Fruit fly (Drosophila melanogaster): ENCODE data around the gene CG32262.

The CG32262 gene

dm6 chr3L:3824790-3825484 lies 14.9 kb upstream of the CG32262 start, which contains the start of gene Rdh (continued):
- TF ChIP-seq CG3163 (GFP tag; optimal IDR thresholded peaks at IDR 0.05) (peak; percentile 10), peb (GFP tag; IDR thresholded peaks at IDR 0.05) (no peak), CG1602 (GFP tag; optimal IDR thresholded peaks at IDR 0.05) (peak; percentile 66), CG16863 (GFP tag; optimal IDR thresholded peaks at IDR 0.05) (no peak), CG7556 (GFP tag; optimal IDR thresholded peaks at IDR 0.05) (peak; percentile 94), fd64A (GFP tag; optimal IDR thresholded peaks at IDR 0.05) (no peak), stc (GFP tag; IDR thresholded peaks at IDR 0.05) (peak; percentile 56), Hand (GFP tag; optimal IDR thresholded peaks at IDR 0.05) (peak; percentile 91), Meics (GFP tag; optimal IDR thresholded peaks at IDR 0.05) (peak; percentile 87), CG13123 (GFP tag; optimal IDR thresholded peaks at IDR 0.05) (peak; percentile 15), Hr51 (GFP tag; optimal IDR thresholded peaks at IDR 0.05) (peak; percentile 56 to 86), Awh (GFP tag; IDR thresholded peaks at IDR 0.05) (peak; percentile 55; the same call in 1 of the 2 replicates), pb (GFP tag; optimal IDR thresholded peaks at IDR 0.05) (no peak), CG10565 (GFP tag; optimal IDR thresholded peaks at IDR 0.05) (no peak), CG5180 (GFP tag; optimal IDR thresholded peaks at IDR 0.05) (peak; percentile 73), MBD-R2 (GFP tag; IDR thresholded peaks at IDR 0.05) (peak; percentile 43; the same call in 1 of the 2 replicates), CG12299 (tag; optimal IDR thresholded peaks at IDR 0.05) (peak; percentile 75), CG4360 (GFP tag; IDR thresholded peaks at IDR 0.05) (peak; percentile 62; the same call in 1 of the 2 replicates), CG2120 (GFP tag; optimal IDR thresholded peaks at IDR 0.05) (peak; percentile 81), ab (GFP tag; optimal IDR thresholded peaks at IDR 0.05) (no peak), CG4328 (GFP tag; optimal IDR thresholded peaks at IDR 0.05) (peak; percentile 86), kay (GFP tag; optimal IDR thresholded peaks at IDR 0.05) (peak; percentile 64), CG14014 (GFP tag; IDR thresholded peaks at IDR 0.05) (peak; percentile 64), CrebB (tag; optimal IDR thresholded peaks at IDR 0.05) (peak; percentile 61), CG10366 (GFP tag; IDR thresholded peaks at IDR 0.05) (peak; percentile 39; the same call in 1 of the 2 replicates), CG16779 (GFP tag; IDR thresholded peaks at IDR 0.05) (no peak), h (optimal IDR thresholded peaks at IDR 0.05) (no peak), CG6254 (GFP tag; optimal IDR thresholded peaks at IDR 0.05) (peak; percentile 77), dpn (GFP tag; optimal IDR thresholded peaks at IDR 0.05) (peak; percentile 55 to 59), CG14860 (GFP tag; IDR thresholded peaks at IDR 0.05; ENCODE audit: partially characterized antibody) (no peak), CG1647 (GFP tag; optimal IDR thresholded peaks at IDR 0.05) (peak; percentile 41), ac (GFP tag; optimal IDR thresholded peaks at IDR 0.05) (no peak), onecut (GFP tag; IDR thresholded peaks at IDR 0.05) (peak; percentile 59), Jarid2 (GFP tag; optimal IDR thresholded peaks at IDR 0.05) (no peak), CG15073 (GFP tag; optimal IDR thresholded peaks at IDR 0.05) (no peak), CG11093 (GFP tag; IDR thresholded peaks at IDR 0.05) (peak; percentile 60; the same call in 1 of the 3 replicates), CG2199 (GFP tag; IDR thresholded peaks at IDR 0.05) (no peak), maf-S (GFP tag; optimal IDR thresholded peaks at IDR 0.05) (no peak), dati (GFP tag; IDR thresholded peaks at IDR 0.05) (no peak), CG9876 (GFP tag; optimal IDR thresholded peaks at IDR 0.05) (no peak), Hr39 (optimal IDR thresholded peaks at IDR 0.05) (no peak), lola (GFP tag; optimal IDR thresholded peaks at IDR 0.05) (peak in 1 of 3 experiments; percentile 68), Spps (tag; optimal IDR thresholded peaks at IDR 0.05) (peak; percentile 10), CG17612 (GFP tag; IDR thresholded peaks at IDR 0.05) (no peak), Sry-β (GFP tag; optimal IDR thresholded peaks at IDR 0.05) (no peak), Gsc (GFP tag; IDR thresholded peaks at IDR 0.05) (no peak), CG12769 (tag; optimal IDR thresholded peaks at IDR 0.05) (no peak), bsh (GFP tag; optimal IDR thresholded peaks at IDR 0.05) (peak in 1 of 2 experiments; percentile 78), sc (optimal IDR thresholded peaks at IDR 0.05) (no peak), sc (GFP tag; optimal IDR thresholded peaks at IDR 0.05) (peak; percentile 55), CG10462 (GFP tag; optimal IDR thresholded peaks at IDR 0.05) (peak; percentile 24)
